Worm (Caenorhabditis elegans) whole organism, early embryonic: ENCODE data around the gene nhr-120.

Experiments used
- B0310.2 ChIP-seq: sonication (generic microtip); optimal IDR thresholded peaks from 2 replicates; lab custom pipeline; 2016; ENCODE audit warnings: mild to moderate bottlenecking, missing genetic modification characterization, missing compliant biosample characterization
- F13C5.2 ChIP-seq: sonication (generic microtip); optimal IDR thresholded peaks from 2 replicates; lab custom pipeline; 2017; ENCODE audit warnings: mild to moderate bottlenecking, missing genetic modification characterization, inconsistent platforms, missing compliant biosample characterization
- aly-1 ChIP-seq: sonication (generic microtip); optimal IDR thresholded peaks from 2 replicates; lab custom pipeline; 2016; ENCODE audit warnings: missing genetic modification characterization, missing compliant biosample characterization
- ama-1 ChIP-seq: fragments of 150-350 bp; optimal IDR thresholded peaks from 2 replicates; lab custom pipeline; 2014
- ceh-13 ChIP-seq: fragments of 200-800 bp; sonication (Bioruptor generic); optimal IDR thresholded peaks from 2 replicates; lab custom pipeline; 2018; ENCODE audit warnings: mild to moderate bottlenecking, missing genetic modification characterization, missing compliant biosample characterization
- ceh-36 ChIP-seq: sonication (generic microtip); optimal IDR thresholded peaks from 2 replicates; lab custom pipeline; 2016; ENCODE audit warnings: missing genetic modification characterization, inconsistent platforms, missing compliant biosample characterization
- ets-7 ChIP-seq: sonication (generic microtip); optimal IDR thresholded peaks from 2 replicates; lab custom pipeline; 2016; ENCODE audit warnings: missing genotype, missing genetic modification characterization, missing compliant biosample characterization
- flt-1 ChIP-seq: fragments of 200-800 bp; sonication (Bioruptor generic); IDR thresholded peaks from 2 replicates; pipeline ENCODE4 v1.3.6; 2022; ENCODE audit warnings: missing genetic modification characterization, missing compliant biosample characterization
- hmbx-1 ChIP-seq: sonication (generic microtip); optimal IDR thresholded peaks from 2 replicates; lab custom pipeline; 2016; ENCODE audit warnings: mild to moderate bottlenecking, missing genetic modification characterization, missing compliant biosample characterization
- hmg-4 ChIP-seq: fragments of 200-800 bp; sonication (Bioruptor generic); optimal IDR thresholded peaks from 2 replicates; lab custom pipeline; 2018; ENCODE audit warnings: mild to moderate bottlenecking, missing genetic modification characterization, missing compliant biosample characterization
- hnd-1 ChIP-seq: sonication (generic microtip); optimal IDR thresholded peaks from 2 replicates; lab custom pipeline; 2016; ENCODE audit warnings: missing genetic modification characterization, missing compliant biosample characterization
- pes-1 ChIP-seq: fragments of 200-800 bp; sonication (Bioruptor generic); IDR thresholded peaks from 2 replicates; pipeline ENCODE4 v1.3.6; 2022; ENCODE audit warnings: missing genetic modification reagents, missing genetic modification characterization, missing compliant biosample characterization
- scrt-1 ChIP-seq: fragments of 200-800 bp; sonication (Bioruptor generic); IDR thresholded peaks from 2 replicates; pipeline ENCODE4 v1.3.6; 2022; ENCODE audit warnings: missing genetic modification characterization, missing compliant biosample characterization
- sea-1 ChIP-seq: fragments of 200-800 bp; sonication (Bioruptor generic); conservative IDR thresholded peaks from 2 replicates; pipeline ENCODE4 v1.3.6; 2022; ENCODE audit warnings: missing genetic modification characterization, missing compliant biosample characterization
- tbx-11 ChIP-seq: fragments of 200-800 bp; sonication (Bioruptor generic); IDR thresholded peaks from 2 replicates; pipeline ENCODE4 v1.3.6; 2022; ENCODE audit warnings: missing genetic modification characterization, missing compliant biosample characterization
- tbx-37 ChIP-seq: fragments of 200-800 bp; sonication (Bioruptor generic); conservative IDR thresholded peaks from 2 replicates; pipeline ENCODE4 v1.3.6; 2022; ENCODE audit warnings: missing genetic modification reagents, missing genetic modification characterization, missing compliant biosample characterization
- tra-4 ChIP-seq: sonication (generic microtip); optimal IDR thresholded peaks from 2 replicates; lab custom pipeline; 2017; ENCODE audit warnings: missing genetic modification characterization, missing compliant biosample characterization

Gene nhr-120

ce11 chrX:6674333-6674919, 34.0 kb upstream of the nhr-120 start, which contains the start of gene F38B6.4:
TSS of gene F38B6.4 (plus strand) at chrX:6674869.
- TF ChIP-seq pes-1 (GFP tag; lab: Robert Waterston, UW) (no peak), hmg-4 (no peak), ama-1 (lab: Kevin White, UChicago) (no peak), tra-4 (tag; lab: Kevin White, UChicago) (no peak), ceh-13 (no peak), flt-1 (GFP tag; lab: Robert Waterston, UW) (no peak), tbx-37 (GFP tag; lab: Robert Waterston, UW) (no peak), B0310.2 (tag; lab: Kevin White, UChicago) (no peak), aly-1 (no peak), hnd-1 (tag; lab: Kevin White, UChicago) (no peak), scrt-1 (GFP tag; lab: Robert Waterston, UW) (no peak), ets-7 (tag; lab: Kevin White, UChicago) (no peak), tbx-11 (GFP tag; lab: Robert Waterston, UW) (no peak), hmbx-1 (tag; lab: Kevin White, UChicago) (no peak), ceh-36 (tag; lab: Kevin White, UChicago) (no peak), F13C5.2 (tag; lab: Kevin White, UChicago) (no peak), sea-1 (GFP tag; lab: Robert Waterston, UW) (no peak)

DNA sequence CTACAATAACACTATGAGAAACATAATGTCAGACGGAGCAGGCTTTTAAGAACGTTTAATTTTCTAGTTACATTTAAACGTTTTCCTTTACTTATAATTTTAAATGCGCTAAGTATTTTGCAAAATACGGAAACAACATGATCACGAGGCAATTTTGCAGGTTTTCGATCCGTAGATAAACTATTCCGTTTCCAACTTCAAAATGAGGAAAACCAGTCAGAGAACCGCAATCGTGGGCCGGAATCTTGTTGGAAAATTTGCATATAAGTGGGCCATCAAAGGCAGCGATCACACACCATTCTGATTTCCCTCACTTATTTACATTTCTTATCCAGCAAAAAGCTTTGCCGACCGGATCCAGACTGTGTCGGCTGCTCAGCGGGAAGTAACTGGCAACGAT, 32.1 kb upstream of the nhr-120 start, which contains the start of gene col-172:
Gene col-172, plus strand, starts transcription at position 301 of the 400 bp plus-strand sequence.
- TF ChIP-seq tbx-37 (GFP tag; lab: Robert Waterston, UW) = no peak
- TF ChIP-seq F13C5.2 (tag; lab: Kevin White, UChicago) = no peak
- TF ChIP-seq ama-1 (lab: Kevin White, UChicago) = no peak
- no peak for TF ChIP-seq hnd-1 (tag; lab: Kevin White, UChicago)
- TF ChIP-seq ceh-13 = no peak
- TF ChIP-seq ets-7 (tag; lab: Kevin White, UChicago) = no peak
- no peak for TF ChIP-seq aly-1
- no peak for TF ChIP-seq sea-1 (GFP tag; lab: Robert Waterston, UW)
- no peak for TF ChIP-seq hmg-4
- TF ChIP-seq tbx-11 (GFP tag; lab: Robert Waterston, UW) = no peak
- TF ChIP-seq flt-1 (GFP tag; lab: Robert Waterston, UW) = no peak
- TF ChIP-seq hmbx-1 (tag; lab: Kevin White, UChicago) = no peak
- no peak for TF ChIP-seq scrt-1 (GFP tag; lab: Robert Waterston, UW)
- TF ChIP-seq B0310.2 (tag; lab: Kevin White, UChicago) = no peak
- TF ChIP-seq tra-4 (tag; lab: Kevin White, UChicago) = no peak
- no peak for TF ChIP-seq pes-1 (GFP tag; lab: Robert Waterston, UW)
- TF ChIP-seq ceh-36 (tag; lab: Kevin White, UChicago) = no peak

ce11 chrX:6671717-6672116, 31.3 kb upstream of the nhr-120 start:
- no peak for TF ChIP-seq B0310.2 (tag; lab: Kevin White, UChicago)
- no peak for TF ChIP-seq ama-1 (lab: Kevin White, UChicago)
- TF ChIP-seq F13C5.2 (tag; lab: Kevin White, UChicago) = no peak
- no peak for TF ChIP-seq ets-7 (tag; lab: Kevin White, UChicago)
- TF ChIP-seq hmbx-1 (tag; lab: Kevin White, UChicago) = no peak
- no peak for TF ChIP-seq hnd-1 (tag; lab: Kevin White, UChicago)
- TF ChIP-seq flt-1 (GFP tag; lab: Robert Waterston, UW) = no peak
- no peak for TF ChIP-seq ceh-13
- TF ChIP-seq sea-1 (GFP tag; lab: Robert Waterston, UW) = no peak
- no peak for TF ChIP-seq scrt-1 (GFP tag; lab: Robert Waterston, UW)
- TF ChIP-seq ceh-36 (tag; lab: Kevin White, UChicago) = no peak
- no peak for TF ChIP-seq aly-1
- TF ChIP-seq tra-4 (tag; lab: Kevin White, UChicago) = no peak
- TF ChIP-seq hmg-4 = no peak

- no peak for TF ChIP-seq hmbx-1 (tag; lab: Kevin White, UChicago)
- TF ChIP-seq ceh-13 = no peak
- TF ChIP-seq tra-4 (tag; lab: Kevin White, UChicago) = no peak
- no peak for TF ChIP-seq sea-1 (GFP tag; lab: Robert Waterston, UW)
- no peak for TF ChIP-seq aly-1
- no peak for TF ChIP-seq ceh-36 (tag; lab: Kevin White, UChicago)
- no peak for TF ChIP-seq tbx-11 (GFP tag; lab: Robert Waterston, UW)
- no peak for TF ChIP-seq hmg-4
- no peak for TF ChIP-seq F13C5.2 (tag; lab: Kevin White, UChicago)
- TF ChIP-seq pes-1 (GFP tag; lab: Robert Waterston, UW) = no peak
- no peak for TF ChIP-seq hnd-1 (tag; lab: Kevin White, UChicago)
- TF ChIP-seq scrt-1 (GFP tag; lab: Robert Waterston, UW) = no peak
- no peak for TF ChIP-seq flt-1 (GFP tag; lab: Robert Waterston, UW)
- TF ChIP-seq B0310.2 (tag; lab: Kevin White, UChicago) = no peak
- no peak for TF ChIP-seq ama-1 (lab: Kevin White, UChicago)
- TF ChIP-seq tbx-37 (GFP tag; lab: Robert Waterston, UW) = no peak
Observed at ce11 chrX:6669366-6669765, 28.9 kb upstream of the nhr-120 start.

DNA sequence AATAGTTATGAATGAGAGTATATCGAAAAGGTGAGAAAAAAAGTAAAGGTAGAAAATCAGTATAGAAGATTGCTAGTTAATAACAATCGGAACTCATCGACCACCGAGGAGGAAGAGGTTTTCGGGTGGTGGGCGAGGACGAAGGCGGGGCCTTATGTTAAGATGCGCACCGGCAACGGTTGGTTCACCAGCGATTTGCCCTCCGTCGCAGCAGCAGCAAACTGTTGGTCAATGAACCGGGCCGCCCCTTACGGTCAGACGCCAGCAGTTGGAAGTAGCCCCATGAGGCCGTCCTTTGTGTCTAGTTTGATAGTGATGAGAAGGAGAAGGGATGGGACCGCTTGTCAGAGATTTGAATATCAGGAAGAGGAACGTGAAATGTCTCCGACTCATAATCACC, 28.5 kb upstream of the nhr-120 start, which contains the start of gene nhr-137:
Gene nhr-137, minus strand, starts transcription at position 101 of the 400 bp plus-strand sequence.
- TF ChIP-seq tra-4 (tag; lab: Kevin White, UChicago) (no peak), ama-1 (lab: Kevin White, UChicago) (no peak), ceh-36 (tag; lab: Kevin White, UChicago) (no peak), ceh-13 (no peak), tbx-11 (GFP tag; lab: Robert Waterston, UW) (no peak), hmbx-1 (tag; lab: Kevin White, UChicago) (no peak), pes-1 (GFP tag; lab: Robert Waterston, UW) (no peak), ets-7 (tag; lab: Kevin White, UChicago) (no peak), hnd-1 (tag; lab: Kevin White, UChicago) (no peak), B0310.2 (tag; lab: Kevin White, UChicago) (no peak), sea-1 (GFP tag; lab: Robert Waterston, UW) (no peak), hmg-4 (no peak)

DNA sequence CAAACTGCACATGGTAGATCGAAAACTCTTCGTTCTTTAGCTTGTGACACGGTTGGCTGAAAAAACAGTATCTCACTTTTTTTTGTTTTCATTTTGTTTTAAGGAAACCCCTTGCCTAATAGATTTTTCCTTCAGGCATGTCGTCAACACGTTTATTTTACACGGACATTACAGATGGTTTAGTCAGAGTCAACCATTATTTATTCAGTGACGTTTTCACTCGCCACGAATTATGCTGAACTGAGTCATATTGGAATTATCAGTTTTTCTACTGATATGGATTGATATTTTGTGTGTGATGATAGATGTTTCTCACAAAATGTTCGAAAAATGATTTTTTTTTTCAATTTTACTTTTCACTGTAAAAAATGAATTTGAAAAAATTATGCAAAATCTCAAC, 27.0 kb upstream of the nhr-120 start:
- TF ChIP-seq ceh-13 (no peak), F13C5.2 (tag; lab: Kevin White, UChicago) (no peak), hmg-4 (no peak), flt-1 (GFP tag; lab: Robert Waterston, UW) (no peak), B0310.2 (tag; lab: Kevin White, UChicago) (no peak), hmbx-1 (tag; lab: Kevin White, UChicago) (no peak), scrt-1 (GFP tag; lab: Robert Waterston, UW) (no peak), hnd-1 (tag; lab: Kevin White, UChicago) (no peak), ceh-36 (tag; lab: Kevin White, UChicago) (no peak), tra-4 (tag; lab: Kevin White, UChicago) (no peak), aly-1 (no peak), sea-1 (GFP tag; lab: Robert Waterston, UW) (no peak), ets-7 (tag; lab: Kevin White, UChicago) (no peak)
